Worm (Caenorhabditis elegans) whole organism, L4 larva: ENCODE data around the gene irld-27.

Source experiments
- ceh-20 ChIP-seq: fragments of 200-800 bp; sonication (Bioruptor generic); IDR thresholded peaks from 2 replicates; pipeline ENCODE4 v1.3.6; 2022; ENCODE audit warnings: missing genetic modification reagents, missing genetic modification characterization, missing compliant biosample characterization
- daf-16 ChIP-seq, 3 experiments: sonication (generic microtip); optimal IDR thresholded peaks; 2 replicates each; lab custom pipeline; 2016 to 2017; ENCODE audit warnings: missing genetic modification characterization in 3 of 3, missing genetic modification reagents in 3 of 3, mild to moderate bottlenecking in 2 of 3, missing compliant biosample characterization in 2 of 3, missing biosample characterization in 1 of 3, moderate library complexity in 1 of 3
- nhr-11 ChIP-seq: fragments of 150-350 bp; optimal IDR thresholded peaks from 2 replicates; lab custom pipeline; 2014; ENCODE audit warnings: missing biosample characterization, missing genetic modification characterization

DNA sequence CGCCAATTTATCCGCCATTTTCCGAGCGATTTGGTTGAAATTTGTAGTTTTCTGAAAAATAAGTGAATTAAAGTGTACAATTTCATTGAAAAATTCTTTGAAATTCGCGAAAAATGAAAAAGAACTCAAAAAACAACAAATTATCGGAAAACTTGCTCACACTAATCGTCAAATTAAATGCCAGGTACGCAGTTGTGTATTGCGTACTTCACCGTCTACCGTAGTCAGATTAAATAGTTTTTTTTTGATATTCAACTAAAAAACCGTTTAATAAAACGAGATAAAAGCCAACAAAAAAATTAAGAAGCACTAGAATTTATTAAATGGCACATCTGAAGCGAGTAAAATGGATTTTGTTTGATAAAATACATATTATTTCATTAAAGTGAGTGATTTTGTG is 12.8 kb downstream of the irld-27 start, which contains the start of gene bath-28:
- no peak for TF ChIP-seq ceh-20
- no peak for TF ChIP-seq nhr-11
- no peak for TF ChIP-seq daf-16 (GFP tag; optimal IDR thresholded peaks at IDR 0.05; lab: Kevin White, UChicago)
- no peak for TF ChIP-seq daf-16 (tag; optimal IDR thresholded peaks at IDR 0.05; lab: Kevin White, UChicago)
